Worm (Caenorhabditis elegans) whole organism, L4 larva: ENCODE results near the gene Y60A3A.24.
A peak's percentile ranks its signal among the peaks of the same experiment; 100 is the strongest.

Experiments used
- F37D6.2 ChIP-seq: sonication (generic microtip); optimal IDR thresholded peaks from 2 replicates; lab custom pipeline; 2016; ENCODE audit warnings: mild to moderate bottlenecking, missing genetic modification characterization, missing compliant biosample characterization
- F44E2.7 ChIP-seq: fragments of 200-800 bp; sonication (Bioruptor generic); IDR thresholded peaks from 2 replicates; pipeline ENCODE4 v2.1.2; 2022; ENCODE audit warnings: missing genetic modification characterization, missing compliant biosample characterization
- T20F7.1 ChIP-seq: fragments of 200-800 bp; sonication (Bioruptor generic); optimal IDR thresholded peaks from 2 replicates; lab custom pipeline; 2018; ENCODE audit warnings: mild to moderate bottlenecking, missing genetic modification characterization, missing compliant biosample characterization
- T26A8.4 ChIP-seq: fragments of 200-800 bp; sonication (Bioruptor generic); IDR thresholded peaks from 2 replicates; pipeline ENCODE4 v1.3.6; 2022; ENCODE audit warnings: missing genetic modification characterization, missing compliant biosample characterization
- Y48G9A.11 ChIP-seq: fragments of 200-800 bp; sonication (Bioruptor generic); IDR thresholded peaks from 2 replicates; pipeline ENCODE4 v1.3.6; 2022; ENCODE audit warnings: missing genetic modification reagents, missing genetic modification characterization, missing compliant biosample characterization
- ZK337.2 ChIP-seq: fragments of 200-800 bp; sonication (Bioruptor generic); IDR thresholded peaks from 2 replicates; pipeline ENCODE4 v1.3.6; 2022; ENCODE audit warnings: missing genetic modification reagents, missing genetic modification characterization, missing compliant biosample characterization
- aha-1 ChIP-seq: fragments of 150-350 bp; peaks from one replicate; lab custom pipeline; 2014; ENCODE audit warnings: missing biosample characterization, missing genetic modification characterization
- attf-4 ChIP-seq: sonication (generic microtip); optimal IDR thresholded peaks from 3 replicates; lab custom pipeline; 2017; ENCODE audit warnings: missing biosample characterization, missing genetic modification characterization
- ceh-28 ChIP-seq: fragments of 150-350 bp; optimal IDR thresholded peaks from 2 replicates; lab custom pipeline; 2014; ENCODE audit warnings: missing biosample characterization, missing genetic modification reagents, missing genetic modification characterization
- ceh-32 ChIP-seq: sonication (generic microtip); optimal IDR thresholded peaks from 2 replicates; lab custom pipeline; 2016; ENCODE audit warnings: mild to moderate bottlenecking, missing genetic modification characterization, missing compliant biosample characterization; ENCODE audit not compliant: poor library complexity
- ceh-44 ChIP-seq: fragments of 200-800 bp; sonication (Bioruptor generic); IDR thresholded peaks from 2 replicates; pipeline ENCODE4 v1.3.6; 2022; ENCODE audit warnings: missing genetic modification reagents, missing genetic modification characterization, missing compliant biosample characterization
- cey-2 ChIP-seq: sonication (generic microtip); optimal IDR thresholded peaks from 3 replicates; lab custom pipeline; 2017; ENCODE audit warnings: missing genetic modification characterization, mild to moderate bottlenecking, missing compliant biosample characterization, antibody characterized with exemption, borderline replicate concordance; ENCODE audit not compliant: insufficient read depth
- daf-19 ChIP-seq: fragments of 200-800 bp; sonication (Bioruptor generic); conservative IDR thresholded peaks from 2 replicates; pipeline ENCODE4 v1.3.6; 2022; ENCODE audit warnings: missing genetic modification characterization, missing compliant biosample characterization
- dmd-6 ChIP-seq: fragments of 200-800 bp; sonication (Bioruptor generic); IDR thresholded peaks from 2 replicates; pipeline ENCODE4 v1.3.6; 2022; ENCODE audit warnings: missing genetic modification reagents, missing genetic modification characterization, missing compliant biosample characterization
- dmd-8 ChIP-seq: fragments of 200-800 bp; sonication (Bioruptor generic); IDR thresholded peaks from 2 replicates; pipeline ENCODE4 v1.3.6; 2022; ENCODE audit warnings: missing genetic modification characterization, missing compliant biosample characterization
- dpl-1 ChIP-seq: fragments of 150-350 bp; optimal IDR thresholded peaks from 2 replicates; lab custom pipeline; 2014; ENCODE audit warnings: missing biosample characterization, missing genetic modification reagents, missing genetic modification characterization
- egl-43 ChIP-seq: fragments of 200-800 bp; sonication (Bioruptor generic); IDR thresholded peaks from 2 replicates; pipeline ENCODE4 v1.3.6; 2022; ENCODE audit warnings: missing genetic modification reagents, missing genetic modification characterization, missing compliant biosample characterization
- fkh-10 ChIP-seq: fragments of 150-350 bp; optimal IDR thresholded peaks from 2 replicates; lab custom pipeline; 2014; ENCODE audit warnings: missing biosample characterization, missing genetic modification reagents, missing genetic modification characterization
- gei-8 ChIP-seq: fragments of 200-800 bp; sonication (Bioruptor generic); optimal IDR thresholded peaks from 2 replicates; lab custom pipeline; 2018; ENCODE audit warnings: mild to moderate bottlenecking, missing genetic modification characterization, missing compliant biosample characterization
- hmg-1.1 ChIP-seq: fragments of 200-800 bp; sonication (Bioruptor generic); IDR thresholded peaks from 2 replicates; pipeline ENCODE4 v1.3.6; 2022; ENCODE audit warnings: missing genetic modification reagents, missing genetic modification characterization, missing compliant biosample characterization
- lim-7 ChIP-seq: fragments of 200-800 bp; sonication (Bioruptor generic); IDR thresholded peaks from 2 replicates; pipeline ENCODE4 v1.3.6; 2022; ENCODE audit warnings: missing genetic modification characterization, missing compliant biosample characterization
- lin-13 ChIP-seq: fragments of 150-350 bp; optimal IDR thresholded peaks from 2 replicates; lab custom pipeline; 2014; ENCODE audit warnings: missing biosample characterization, missing genetic modification reagents, missing genetic modification characterization
- lin-39 ChIP-seq: fragments of 150-350 bp; optimal IDR thresholded peaks from 2 replicates; lab custom pipeline; 2014; ENCODE audit warnings: missing biosample characterization, missing genetic modification reagents, missing genetic modification characterization
- mxl-3 ChIP-seq: fragments of 200-800 bp; sonication (Bioruptor generic); optimal IDR thresholded peaks from 2 replicates; lab custom pipeline; 2018; ENCODE audit warnings: mild to moderate bottlenecking, missing genetic modification characterization, missing compliant biosample characterization
- nhr-10 ChIP-seq: fragments of 150-350 bp; optimal IDR thresholded peaks from 2 replicates; lab custom pipeline; 2014; ENCODE audit warnings: missing biosample characterization, missing genetic modification characterization
- nhr-102 ChIP-seq: sonication (generic microtip); optimal IDR thresholded peaks from 2 replicates; lab custom pipeline; 2016; ENCODE audit warnings: mild to moderate bottlenecking, missing genetic modification characterization, moderate library complexity, missing compliant biosample characterization
- nhr-25 ChIP-seq: sonication (generic microtip); optimal IDR thresholded peaks from 2 replicates; lab custom pipeline; 2017; ENCODE audit warnings: missing genetic modification characterization, mild to moderate bottlenecking, missing compliant biosample characterization, antibody characterized with exemption, moderate library complexity, borderline replicate concordance; ENCODE audit not compliant: insufficient read depth
- nhr-76 ChIP-seq: fragments of 150-350 bp; optimal IDR thresholded peaks from 2 replicates; lab custom pipeline; 2014; ENCODE audit warnings: missing biosample characterization, missing genetic modification characterization
- php-3 ChIP-seq: fragments of 200-800 bp; sonication (Bioruptor generic); IDR thresholded peaks from 2 replicates; pipeline ENCODE4 v1.3.6; 2022; ENCODE audit warnings: missing genetic modification reagents, missing genetic modification characterization, missing compliant biosample characterization
- pqm-1 ChIP-seq: sonication (generic microtip); optimal IDR thresholded peaks from 2 replicates; lab custom pipeline; 2017; ENCODE audit warnings: missing biosample characterization, missing genetic modification characterization
- rbr-2 ChIP-seq: sonication (generic microtip); optimal IDR thresholded peaks from 2 replicates; lab custom pipeline; 2016; ENCODE audit warnings: missing genotype, missing genetic modification characterization, missing compliant biosample characterization
- set-16 ChIP-seq: fragments of 200-800 bp; sonication (Bioruptor generic); IDR thresholded peaks from 2 replicates; pipeline ENCODE4 v1.3.6; 2022; ENCODE audit warnings: missing genetic modification reagents, missing genetic modification characterization, missing compliant biosample characterization
- spr-1 ChIP-seq: sonication (generic microtip); optimal IDR thresholded peaks from 2 replicates; lab custom pipeline; 2016; ENCODE audit warnings: mild to moderate bottlenecking, missing genetic modification characterization, missing compliant biosample characterization
- spr-3 ChIP-seq: fragments of 200-800 bp; sonication (Bioruptor generic); optimal IDR thresholded peaks from 2 replicates; lab custom pipeline; 2018; ENCODE audit warnings: mild to moderate bottlenecking, missing genetic modification characterization, missing compliant biosample characterization
- tra-1 ChIP-seq: fragments of 200-800 bp; sonication (Bioruptor generic); IDR thresholded peaks from 2 replicates; pipeline ENCODE4 v1.3.6; 2022; ENCODE audit warnings: missing genetic modification reagents, missing genetic modification characterization, missing compliant biosample characterization
- unc-130 ChIP-seq: sonication (generic microtip); optimal IDR thresholded peaks from 2 replicates; lab custom pipeline; 2016; ENCODE audit warnings: missing genetic modification reagents, missing genetic modification characterization, missing compliant biosample characterization
- unc-39 ChIP-seq: sonication (generic microtip); optimal IDR thresholded peaks from 2 replicates; lab custom pipeline; 2017; ENCODE audit warnings: missing biosample characterization, missing genetic modification characterization
- unc-62 ChIP-seq, 3 experiments: fragments of 150-350 bp in 1 of 3; sonication (generic microtip); optimal IDR thresholded peaks in 2 of 3; peaks in 1 of 3; 1 replicate in 1 of 3; 2 replicates in 2 of 3; lab custom pipeline; 2014 to 2017; ENCODE audit warnings: missing biosample characterization in 3 of 3, missing genetic modification characterization in 3 of 3, missing genetic modification reagents in 3 of 3, missing genotype in 1 of 3
- zfp-3 ChIP-seq: fragments of 200-800 bp; sonication (Bioruptor generic); conservative IDR thresholded peaks from 2 replicates; pipeline ENCODE4 v1.3.6; 2022; ENCODE audit warnings: missing genetic modification reagents, missing genetic modification characterization, missing compliant biosample characterization
- ztf-11 ChIP-seq: fragments of 150-350 bp; optimal IDR thresholded peaks from 2 replicates; lab custom pipeline; 2014; ENCODE audit warnings: missing biosample characterization, missing genetic modification characterization
- ztf-7 ChIP-seq: fragments of 150-350 bp; optimal IDR thresholded peaks from 2 replicates; lab custom pipeline; 2014; ENCODE audit warnings: missing biosample characterization, missing genetic modification characterization

Y60A3A.24 gene

DNA sequence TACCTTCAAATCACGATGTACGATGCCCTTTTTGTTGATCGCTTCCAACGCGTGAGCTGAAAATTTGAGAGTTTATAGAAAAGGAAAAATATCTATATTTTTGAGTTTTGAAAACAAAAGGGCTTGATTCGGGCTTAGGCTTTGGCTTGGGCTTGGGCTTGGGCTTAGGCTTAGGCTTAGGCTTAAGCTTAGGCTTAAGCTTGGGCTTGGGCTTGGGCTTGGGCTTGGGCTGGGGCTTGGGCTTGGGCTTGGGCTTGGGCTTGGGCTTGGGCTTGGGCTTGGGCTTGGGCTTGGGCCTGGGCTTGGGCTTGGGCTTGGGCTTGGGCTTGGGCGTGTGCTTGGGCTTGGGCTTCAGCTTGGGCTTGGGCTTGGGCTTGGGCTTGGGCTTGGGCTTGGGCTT is 20.5 kb upstream of the Y60A3A.24 start:
- TF ChIP-seq aha-1 (tag; lab: Kevin White, UChicago) (peak; percentile 57), ceh-44 (no peak), set-16 (GFP tag; lab: Robert Waterston, UW) (peak; percentile 36; the same call in 1 of the 2 replicates), fkh-10 (no peak), F44E2.7 (GFP tag; lab: Robert Waterston, UW) (peak; percentile 65; the same call in 1 of the 2 replicates)

DNA sequence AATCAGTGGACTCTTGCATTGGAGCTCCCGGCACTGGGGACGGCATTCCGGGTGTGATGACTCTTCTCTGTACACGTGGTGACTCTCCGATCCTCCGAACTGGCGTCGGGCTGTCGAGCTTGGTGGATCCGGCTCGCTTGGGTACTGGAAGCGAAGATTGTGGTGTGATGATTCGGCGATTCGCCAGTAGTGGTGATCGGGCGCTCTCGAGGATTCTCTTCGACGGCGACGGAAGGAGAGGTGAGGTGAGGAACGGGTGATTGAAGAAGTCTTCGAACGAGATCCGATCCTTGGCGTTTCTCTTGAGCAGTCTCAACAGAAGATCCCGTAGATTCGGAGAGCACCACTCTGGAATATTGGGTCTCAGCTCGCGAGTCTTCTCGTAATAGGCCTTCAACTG is 19.0 kb upstream of the Y60A3A.24 start:
- TF ChIP-seq lim-7 (GFP tag; lab: Robert Waterston, UW), result no peak
- TF ChIP-seq attf-4 (tag; lab: Kevin White, UChicago), result no peak
- no peak for TF ChIP-seq ztf-7
- TF ChIP-seq fkh-10, result no peak
- TF ChIP-seq aha-1 (tag; lab: Kevin White, UChicago), result peak; percentile 57
- TF ChIP-seq nhr-102 (tag; lab: Kevin White, UChicago), result no peak
- no peak for TF ChIP-seq rbr-2 (tag; lab: Kevin White, UChicago)
- no peak for TF ChIP-seq lin-39
- no peak for TF ChIP-seq zfp-3 (GFP tag; lab: Robert Waterston, UW)
- no peak for TF ChIP-seq Y48G9A.11
- TF ChIP-seq dpl-1 (GFP tag; lab: Kevin White, UChicago), result no peak
- TF ChIP-seq gei-8 (GFP tag; lab: Kevin White, UChicago), result no peak
- TF ChIP-seq set-16 (GFP tag; lab: Robert Waterston, UW), result peak; percentile 84
- no peak for TF ChIP-seq nhr-10
- TF ChIP-seq tra-1 (GFP tag; lab: Robert Waterston, UW), result no peak
- TF ChIP-seq hmg-1.1 (GFP tag; lab: Robert Waterston, UW), result no peak
- TF ChIP-seq ceh-32 (tag; lab: Kevin White, UChicago), result no peak
- 0 out of 2 replicates have a peak, but pooled peaks have one; percentile 66 for TF ChIP-seq F44E2.7 (GFP tag; lab: Robert Waterston, UW)
- TF ChIP-seq pqm-1 (tag; lab: Kevin White, UChicago), result no peak
- no peak for TF ChIP-seq ZK337.2
- TF ChIP-seq nhr-25, result no peak

DNA sequence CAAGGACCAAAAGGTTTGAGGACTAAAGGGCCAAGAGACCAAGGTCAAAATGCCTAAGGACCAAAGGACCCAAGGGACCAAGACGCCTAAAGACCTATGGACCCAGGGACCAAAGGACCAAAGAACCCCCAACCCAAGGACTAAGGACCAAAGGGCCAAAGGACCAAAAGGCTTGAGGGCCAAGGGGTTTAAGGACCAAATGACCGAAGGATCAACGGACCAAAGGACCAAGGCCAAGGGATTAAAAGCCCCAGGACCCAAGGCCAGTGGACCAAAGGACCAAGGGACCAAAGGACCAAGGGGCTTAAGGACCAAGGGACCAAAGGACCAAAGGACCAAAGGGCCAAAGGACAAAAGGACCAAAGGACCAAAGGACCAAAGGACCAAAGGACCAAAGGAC is 18.1 kb upstream of the Y60A3A.24 start:
- TF ChIP-seq T26A8.4 (GFP tag; lab: Robert Waterston, UW) (no peak), F44E2.7 (GFP tag; lab: Robert Waterston, UW) (peak; percentile 54; the same call in 1 of the 2 replicates)

DNA sequence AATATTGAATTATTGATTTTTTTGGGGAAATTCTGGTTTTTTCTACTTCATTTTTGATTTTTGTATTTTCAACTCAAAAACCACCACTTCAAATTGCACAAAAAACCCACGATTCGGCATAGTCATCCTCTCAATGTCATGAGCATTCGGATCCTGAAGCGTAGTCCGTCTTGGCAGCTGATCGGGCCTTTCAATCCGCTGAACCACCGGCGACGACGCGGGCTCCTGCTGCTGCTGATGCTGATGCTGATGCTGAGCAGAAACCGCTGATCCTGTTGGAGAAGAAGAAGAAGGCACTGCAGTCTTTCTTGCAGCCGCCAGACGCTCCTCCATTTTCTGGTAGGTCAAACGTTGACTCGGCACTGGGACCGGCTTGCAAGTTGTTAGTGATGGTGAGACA is 17.4 kb upstream of the Y60A3A.24 start:
- TF ChIP-seq unc-62 (GFP tag; optimal IDR thresholded peaks at IDR 0.05 in 1 of 2; lab: Kevin White, UChicago) (no peak), unc-62 (tag; optimal IDR thresholded peaks at IDR 0.05; lab: Kevin White, UChicago) (no peak), nhr-76 (no peak), set-16 (GFP tag; lab: Robert Waterston, UW) (peak; percentile 79)

DNA sequence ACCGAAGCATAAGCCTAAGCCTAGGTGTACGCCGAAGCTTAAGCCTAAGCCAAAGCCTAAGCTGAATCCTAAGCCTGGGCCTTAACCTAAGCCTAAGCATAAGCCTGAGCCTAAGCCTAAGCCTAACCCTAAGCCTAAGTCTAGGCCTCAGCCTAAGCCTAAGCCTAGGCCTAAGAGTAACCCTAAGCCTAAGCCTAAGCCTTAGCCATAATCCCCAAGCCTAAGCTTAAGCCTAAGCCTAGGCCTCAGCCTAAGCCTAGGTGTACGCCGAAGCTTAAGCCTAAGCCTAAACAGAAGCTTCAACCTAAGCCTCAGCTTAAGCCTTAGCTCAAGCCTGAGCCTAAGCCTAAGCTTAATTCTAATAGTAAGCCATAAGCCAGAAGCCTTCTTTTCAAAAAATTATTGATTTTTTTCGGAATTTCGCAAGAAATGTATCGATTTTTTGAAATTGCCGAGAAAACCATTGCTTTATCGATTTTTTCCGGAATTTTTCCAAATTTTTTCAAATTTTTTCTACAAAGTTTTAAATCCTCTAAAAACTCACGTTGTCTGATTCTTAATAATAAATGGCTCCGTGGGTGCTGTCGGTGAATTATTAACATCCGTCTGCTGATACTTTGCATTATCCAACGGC is 16.6 kb upstream of the Y60A3A.24 start:
- TF ChIP-seq egl-43 (GFP tag; lab: Robert Waterston, UW) (no peak), cey-2 (tag; lab: Kevin White, UChicago) (no peak), php-3 (GFP tag; lab: Robert Waterston, UW) (0 out of 2 replicates have a peak, but pooled peaks have one; percentile 14), spr-3 (no peak), T20F7.1 (GFP tag; lab: Kevin White, UChicago) (no peak), F44E2.7 (GFP tag; lab: Robert Waterston, UW) (peak; percentile 79; the same call in 1 of the 2 replicates), F37D6.2 (no peak), unc-130 (GFP tag; lab: Kevin White, UChicago) (no peak), lim-7 (GFP tag; lab: Robert Waterston, UW) (no peak), dmd-8 (GFP tag; lab: Robert Waterston, UW) (0 out of 2 replicates have a peak, but pooled peaks have one; percentile 44), lin-13 (GFP tag; lab: Kevin White, UChicago) (no peak), unc-62 (GFP tag; optimal IDR thresholded peaks at IDR 0.05 in 1 of 2; lab: Kevin White, UChicago) (peak in 1 of 2 experiments; percentile 70), unc-62 (tag; optimal IDR thresholded peaks at IDR 0.05; lab: Kevin White, UChicago) (no peak), mxl-3 (GFP tag; lab: Kevin White, UChicago) (no peak), ceh-28 (tag; lab: Kevin White, UChicago) (peak; percentile 83), dmd-6 (GFP tag; lab: Robert Waterston, UW) (no peak), daf-19 (GFP tag; lab: Robert Waterston, UW) (no peak), fkh-10 (no peak), ztf-11 (tag; lab: Kevin White, UChicago) (no peak), ceh-32 (tag; lab: Kevin White, UChicago) (no peak), ceh-44 (no peak), spr-1 (tag; lab: Kevin White, UChicago) (no peak), unc-39 (tag; lab: Kevin White, UChicago) (no peak)
